Fruit fly (Drosophila melanogaster): ENCODE results near the gene BobA.

BobA gene

dm6 chr3L:14956288-14957032, 10.5 kb upstream of the BobA start (continued):
- TF ChIP-seq Mad (GFP tag; optimal IDR thresholded peaks at IDR 0.05) (peak; percentile 8), dmrt11E (tag; optimal IDR thresholded peaks at IDR 0.05) (peak; percentile 76), stwl (tag; optimal IDR thresholded peaks at IDR 0.05) (peak; percentile 55), MESR4 (GFP tag; optimal IDR thresholded peaks at IDR 0.05) (no peak), sqz (GFP tag; optimal IDR thresholded peaks at IDR 0.05) (peak; percentile 65), aop (GFP tag; IDR thresholded peaks at IDR 0.05) (no peak), CG17568 (GFP tag; optimal IDR thresholded peaks at IDR 0.05) (peak; percentile 66), CG10462 (GFP tag; optimal IDR thresholded peaks at IDR 0.05) (peak; percentile 58), CG17328 (GFP tag; IDR thresholded peaks at IDR 0.05) (peak; percentile 42; the same call in 1 of the 2 replicates), sd (tag; optimal IDR thresholded peaks at IDR 0.05) (no peak), CG2116 (GFP tag; optimal IDR thresholded peaks at IDR 0.05) (peak; percentile 51), Asciz (GFP tag; optimal IDR thresholded peaks at IDR 0.05) (peak; percentile 27), CG17361 (GFP tag; IDR thresholded peaks at IDR 0.05) (peak; percentile 42; the same call in 2 of the 3 replicates), sima (GFP tag; optimal IDR thresholded peaks at IDR 0.05) (no peak), CG10267 (tag; optimal IDR thresholded peaks at IDR 0.05) (peak; percentile 50), prd (optimal IDR thresholded peaks at IDR 0.05) (no peak), prd (GFP tag; IDR thresholded peaks at IDR 0.05) (peak; percentile 55; the same call in 2 of the 3 replicates), Lpt (GFP tag; optimal IDR thresholded peaks at IDR 0.05) (no peak), CG14710 (tag; optimal IDR thresholded peaks at IDR 0.05) (peak; percentile 72), CG4424 (GFP tag; optimal IDR thresholded peaks at IDR 0.05) (peak; percentile 29), CG8924 (tag; optimal IDR thresholded peaks at IDR 0.05) (peak; percentile 72), CG12219 (GFP tag; optimal IDR thresholded peaks at IDR 0.05) (peak; percentile 20), CG1233 (GFP tag; optimal IDR thresholded peaks at IDR 0.05) (peak; percentile 79), CG1603 (tag; optimal IDR thresholded peaks at IDR 0.05) (peak; percentile 54), CG18619 (GFP tag; optimal IDR thresholded peaks at IDR 0.05) (peak; percentile 16), CG1602 (GFP tag; optimal IDR thresholded peaks at IDR 0.05) (peak; percentile 39), Camta (GFP tag; optimal IDR thresholded peaks at IDR 0.05) (peak; percentile 14), CG10209 (GFP tag; optimal IDR thresholded peaks at IDR 0.05) (peak; percentile 72), grn (GFP tag; optimal IDR thresholded peaks at IDR 0.05) (peak; percentile 88), cwo (GFP tag; optimal IDR thresholded peaks at IDR 0.05) (no peak), odd (GFP tag; optimal IDR thresholded peaks at IDR 0.05) (peak; percentile 37), MTF-1 (GFP tag; optimal IDR thresholded peaks at IDR 0.05; ENCODE audit: borderline replicate concordance) (peak; percentile 66), Sox102F (GFP tag; optimal IDR thresholded peaks at IDR 0.05) (no peak), onecut (GFP tag; IDR thresholded peaks at IDR 0.05) (peak; percentile 39; the same call in 1 of the 2 replicates), tup (GFP tag; optimal IDR thresholded peaks at IDR 0.05) (peak; percentile 42), HmgZ (tag; optimal IDR thresholded peaks at IDR 0.05) (no peak), CG31441 (GFP tag; IDR thresholded peaks at IDR 0.05) (peak; percentile 52), NC2β (GFP tag; optimal IDR thresholded peaks at IDR 0.05) (peak; percentile 44), klu (GFP tag; IDR thresholded peaks at IDR 0.05) (no peak), CHES-1-like (GFP tag; optimal IDR thresholded peaks at IDR 0.05) (peak; percentile 18), grau (tag; optimal IDR thresholded peaks at IDR 0.05) (no peak), Rfx (GFP tag; IDR thresholded peaks at IDR 0.05) (no peak), CG7271 (tag; optimal IDR thresholded peaks at IDR 0.05) (peak; percentile 92), CG10979 (tag; optimal IDR thresholded peaks at IDR 0.05) (peak; percentile 40), pros (GFP tag; optimal IDR thresholded peaks at IDR 0.05) (peak; percentile 65), CG12236 (GFP tag; optimal IDR thresholded peaks at IDR 0.05) (peak; percentile 37), CG7556 (GFP tag; optimal IDR thresholded peaks at IDR 0.05) (peak; percentile 38), CG6813 (GFP tag; optimal IDR thresholded peaks at IDR 0.05) (peak; percentile 87), Bgb (GFP tag; IDR thresholded peaks at IDR 0.05; ENCODE audit: partially characterized antibody) (no peak)
